Worm (Caenorhabditis elegans): ENCODE measurements around the gene F25B5.6.

DNA sequence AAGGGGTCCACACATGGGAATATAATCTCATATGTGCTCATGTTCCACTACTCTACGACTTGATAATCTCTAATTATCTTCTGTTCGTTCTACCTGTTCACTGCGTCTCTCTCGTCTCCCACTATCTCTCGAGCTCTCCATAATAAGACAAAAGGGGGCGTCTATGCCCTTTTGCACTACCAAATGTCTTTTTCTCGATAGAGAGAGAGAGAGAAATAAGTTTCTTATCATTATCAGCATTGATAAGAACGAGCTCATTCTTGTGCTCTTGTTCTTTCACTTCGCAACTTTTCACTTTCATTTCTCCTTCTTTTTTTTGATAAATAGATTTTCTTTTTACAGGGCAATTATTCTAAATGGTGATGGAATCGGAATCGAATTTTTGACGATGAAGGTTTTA lies 32.6 kb downstream of the F25B5.6 start:
- TF ChIP-seq ama-1 (optimal IDR thresholded peaks at IDR 0.05) = no peak
- no peak for TF ChIP-seq ama-1 (GFP tag; optimal IDR thresholded peaks at IDR 0.05)
- no peak for TF ChIP-seq ets-4 (GFP tag; optimal IDR thresholded peaks at IDR 0.05)
- TF ChIP-seq T26A5.8 (tag; optimal IDR thresholded peaks at IDR 0.05) = no peak
- no peak for TF ChIP-seq F52B5.7 (tag; optimal IDR thresholded peaks at IDR 0.05)
- TF ChIP-seq ceh-79 (tag; optimal IDR thresholded peaks at IDR 0.05) = no peak
- no peak for TF ChIP-seq cebp-1 (GFP tag; IDR thresholded peaks at IDR 0.05)
- no peak for TF ChIP-seq cebp-1 (tag; optimal IDR thresholded peaks at IDR 0.05)
- no peak for TF ChIP-seq ztf-26 (tag; optimal IDR thresholded peaks at IDR 0.05)
- TF ChIP-seq ceh-100 (GFP tag; IDR thresholded peaks at IDR 0.05) = no peak
